Fruit fly (Drosophila melanogaster) whole organism, adult: Measurements from ENCODE around the gene Chro.

Source experiments
- CG14711 ChIP-seq: fragments of 200-800 bp; sonication (Bioruptor generic); optimal IDR thresholded peaks from 2 replicates; lab custom pipeline; 2018; ENCODE audit warnings: missing biosample characterization, mild to moderate bottlenecking, missing genetic modification characterization, moderate library complexity
- CG1620 ChIP-seq: fragments of 200-800 bp; sonication (Bioruptor generic); optimal IDR thresholded peaks from 2 replicates; lab custom pipeline; 2016; ENCODE audit warnings: missing biosample characterization, missing genetic modification characterization
- CG5204 ChIP-seq: fragments of 200-800 bp; sonication (Bioruptor generic); optimal IDR thresholded peaks from 2 replicates; lab custom pipeline; 2016; ENCODE audit warnings: missing biosample characterization, missing genetic modification characterization
- Hr96 ChIP-seq: fragments of 200-800 bp; sonication (Bioruptor generic); optimal IDR thresholded peaks from 2 replicates; lab custom pipeline; 2016; ENCODE audit warnings: missing biosample characterization, missing genetic modification characterization
- Mnt ChIP-seq: fragments of 200-800 bp; sonication (Bioruptor generic); optimal IDR thresholded peaks from 2 replicates; lab custom pipeline; 2016; ENCODE audit warnings: missing biosample characterization, mild to moderate bottlenecking, missing genetic modification characterization
- cnc ChIP-seq, 2 experiments: fragments of >200 bp; optimal IDR thresholded peaks; 2 replicates each; lab custom pipeline; 2017
- kay ChIP-seq: fragments of 200-800 bp; sonication (Bioruptor generic); peaks from one replicate; lab custom pipeline; 2016; ENCODE audit warnings: missing biosample characterization, missing genetic modification characterization, borderline replicate concordance
- ovo ChIP-seq: fragments of 200-800 bp; sonication (Bioruptor generic); optimal IDR thresholded peaks from 2 replicates; lab custom pipeline; 2016; ENCODE audit warnings: missing biosample characterization, missing genetic modification characterization
- pad ChIP-seq: fragments of 200-800 bp; sonication (Bioruptor generic); optimal IDR thresholded peaks from 3 replicates; lab custom pipeline; 2017; ENCODE audit warnings: missing biosample characterization, missing genetic modification characterization, mild to moderate bottlenecking, moderate library complexity, missing genetic modification reagents
- tj ChIP-seq: fragments of 200-800 bp; sonication (Bioruptor generic); optimal IDR thresholded peaks from 3 replicates; lab custom pipeline; 2017; ENCODE audit warnings: missing biosample characterization, mild to moderate bottlenecking, missing genetic modification characterization, moderate library complexity
- toe ChIP-seq: fragments of 200-800 bp; sonication (Bioruptor generic); optimal IDR thresholded peaks from 2 replicates; lab custom pipeline; 2016; ENCODE audit warnings: missing biosample characterization, missing genetic modification characterization

DNA sequence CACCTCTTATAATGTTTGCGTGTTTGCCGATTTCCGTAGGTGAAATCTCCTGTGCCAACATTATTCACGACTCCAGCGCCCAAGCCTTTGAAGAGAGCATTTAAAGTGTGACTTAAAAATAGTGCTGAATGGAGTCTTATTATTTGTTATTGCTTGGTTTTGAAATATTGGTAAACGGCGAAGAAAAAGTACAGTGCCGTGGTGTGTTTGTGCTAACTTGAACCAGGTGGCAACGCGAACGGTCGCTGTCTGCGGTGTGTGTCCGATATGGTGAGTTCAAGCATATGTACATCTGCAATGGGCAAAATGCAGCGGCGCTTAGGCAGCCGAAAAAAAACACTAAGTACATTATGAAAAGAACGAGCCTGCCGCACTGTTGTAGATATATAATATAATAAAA lies 850 bp downstream of the Chro start:
- TF ChIP-seq cnc (optimal IDR thresholded peaks at IDR 0.05; lab: Kevin White, UChicago) (no peak), Hr96 (GFP tag; lab: Kevin White, UChicago) (no peak), CG14711 (no peak), CG5204 (GFP tag; lab: Kevin White, UChicago) (no peak), kay (GFP tag; lab: Kevin White, UChicago) (no peak), tj (peak; percentile 39), ovo (GFP tag; lab: Kevin White, UChicago) (peak; percentile 26), toe (no peak), pad (GFP tag; lab: Kevin White, UChicago) (no peak), Mnt (GFP tag; lab: Kevin White, UChicago) (peak; percentile 1), CG1620 (GFP tag; lab: Kevin White, UChicago) (no peak)
